Worm (Caenorhabditis elegans) whole organism, L2 larva: ENCODE measurements around the gene C34C12.9.
A peak's percentile ranks its signal among the peaks of the same experiment; 100 is the strongest.

ENCODE experiments used
- C34F6.9 ChIP-seq: fragments of 150-350 bp; optimal IDR thresholded peaks from 2 replicates; lab custom pipeline; 2014; ENCODE audit warnings: missing biosample characterization, missing genetic modification characterization
- F13H6.1 ChIP-seq: sonication (generic microtip); optimal IDR thresholded peaks from 2 replicates; lab custom pipeline; 2016; ENCODE audit warnings: missing genetic modification characterization, missing compliant biosample characterization
- R02D3.7 ChIP-seq: fragments of 150-350 bp; optimal IDR thresholded peaks from 2 replicates; lab custom pipeline; 2014; ENCODE audit warnings: missing biosample characterization, missing genetic modification characterization
- ZK546.5 ChIP-seq: sonication (generic microtip); optimal IDR thresholded peaks from 2 replicates; lab custom pipeline; 2017; ENCODE audit warnings: missing biosample characterization, missing genetic modification characterization
- alr-1 ChIP-seq: fragments of 150-350 bp; optimal IDR thresholded peaks from 2 replicates; lab custom pipeline; 2014; ENCODE audit warnings: missing biosample characterization, missing genetic modification characterization
- aly-2 ChIP-seq: fragments of 150-350 bp; optimal IDR thresholded peaks from 2 replicates; lab custom pipeline; 2014; ENCODE audit warnings: missing biosample characterization, missing genetic modification characterization
- blmp-1 ChIP-seq: sonication (generic microtip); optimal IDR thresholded peaks from 2 replicates; lab custom pipeline; 2017; ENCODE audit warnings: missing genetic modification characterization, mild to moderate bottlenecking, missing compliant biosample characterization, antibody characterized with exemption, moderate library complexity; ENCODE audit not compliant: insufficient read depth
- ceh-16 ChIP-seq: fragments of 150-350 bp; optimal IDR thresholded peaks from 2 replicates; lab custom pipeline; 2014; ENCODE audit warnings: missing biosample characterization, missing genetic modification characterization
- ceh-82 ChIP-seq: fragments of 150-350 bp; optimal IDR thresholded peaks from 2 replicates; lab custom pipeline; 2014; ENCODE audit warnings: missing biosample characterization, missing genetic modification characterization
- crh-2 ChIP-seq: sonication (generic microtip); optimal IDR thresholded peaks from 2 replicates; lab custom pipeline; 2017; ENCODE audit warnings: missing biosample characterization, missing genetic modification characterization
- egl-27 ChIP-seq: sonication (generic microtip); optimal IDR thresholded peaks from 3 replicates; lab custom pipeline; 2017; ENCODE audit warnings: missing biosample characterization, missing genetic modification reagents, missing genetic modification characterization
- fos-1 ChIP-seq: fragments of 150-350 bp; optimal IDR thresholded peaks from 2 replicates; lab custom pipeline; 2014; ENCODE audit warnings: missing biosample characterization, missing genetic modification characterization
- gmeb-1 ChIP-seq: fragments of 150-350 bp; optimal IDR thresholded peaks from 2 replicates; lab custom pipeline; 2014; ENCODE audit warnings: missing biosample characterization, missing genetic modification characterization
- lin-11 ChIP-seq: fragments of 150-350 bp; sonication (generic microtip); optimal IDR thresholded peaks from 2 replicates; lab custom pipeline; 2014; ENCODE audit warnings: missing biosample characterization, missing genetic modification characterization, inconsistent platforms, mixed read lengths
- lin-13 ChIP-seq: fragments of 150-350 bp; optimal IDR thresholded peaks from 2 replicates; lab custom pipeline; 2014; ENCODE audit warnings: missing biosample characterization, missing genetic modification reagents, missing genetic modification characterization
- mbf-1 ChIP-seq: sonication (generic microtip); optimal IDR thresholded peaks from 2 replicates; lab custom pipeline; 2017; ENCODE audit warnings: missing biosample characterization, missing genetic modification characterization
- mdl-1 ChIP-seq, 2 experiments: fragments of 150-350 bp in 1 of 2; sonication (generic microtip) in 1 of 2; optimal IDR thresholded peaks; 2 replicates each; lab custom pipeline; 2017; ENCODE audit warnings: missing biosample characterization in 2 of 2, missing genetic modification characterization in 2 of 2
- nhr-10 ChIP-seq: sonication (generic microtip); optimal IDR thresholded peaks from 2 replicates; lab custom pipeline; 2017; ENCODE audit warnings: missing biosample characterization, missing genetic modification characterization
- nhr-11 ChIP-seq: fragments of 150-350 bp; optimal IDR thresholded peaks from 2 replicates; lab custom pipeline; 2014; ENCODE audit warnings: missing biosample characterization, missing genetic modification characterization
- nhr-21 ChIP-seq: fragments of 150-350 bp; optimal IDR thresholded peaks from 2 replicates; lab custom pipeline; 2014; ENCODE audit warnings: missing biosample characterization, missing genetic modification characterization
- nhr-23 ChIP-seq: fragments of 150-350 bp; optimal IDR thresholded peaks from 2 replicates; lab custom pipeline; 2014; ENCODE audit warnings: missing biosample characterization, missing genetic modification reagents, missing genetic modification characterization
- nhr-237 ChIP-seq: fragments of 150-350 bp; optimal IDR thresholded peaks from 2 replicates; lab custom pipeline; 2014; ENCODE audit warnings: missing biosample characterization, missing genetic modification characterization
- nhr-25 ChIP-seq: fragments of 150-350 bp; sonication (generic microtip); optimal IDR thresholded peaks from 3 replicates; lab custom pipeline; 2014; ENCODE audit warnings: missing biosample characterization, missing genetic modification characterization
- nhr-6 ChIP-seq: fragments of 150-350 bp; optimal IDR thresholded peaks from 2 replicates; lab custom pipeline; 2014; ENCODE audit warnings: missing biosample characterization, missing genetic modification characterization
- nhr-77 ChIP-seq: fragments of 150-350 bp; optimal IDR thresholded peaks from 2 replicates; lab custom pipeline; 2014; ENCODE audit warnings: missing biosample characterization, missing genetic modification characterization
- peb-1 ChIP-seq: fragments of 150-350 bp; optimal IDR thresholded peaks from 2 replicates; lab custom pipeline; 2014; ENCODE audit warnings: missing biosample characterization, missing genetic modification characterization
- sem-4 ChIP-seq: fragments of 150-350 bp; optimal IDR thresholded peaks from 2 replicates; lab custom pipeline; 2014; ENCODE audit warnings: missing biosample characterization, missing genetic modification reagents, missing genetic modification characterization
- skn-1 ChIP-seq: sonication (generic microtip); optimal IDR thresholded peaks from 2 replicates; lab custom pipeline; 2017; ENCODE audit warnings: missing biosample characterization, missing genetic modification characterization
- sma-3 ChIP-seq: sonication (generic microtip); optimal IDR thresholded peaks from 2 replicates; lab custom pipeline; 2016; ENCODE audit warnings: missing genetic modification reagents, missing genetic modification characterization, missing compliant biosample characterization
- sma-9 ChIP-seq, 2 experiments: fragments of 150-350 bp in 1 of 2; sonication (generic microtip) in 1 of 2; optimal IDR thresholded peaks; 2 replicates each; lab custom pipeline; 2014 to 2016; ENCODE audit warnings: missing genetic modification characterization in 2 of 2, mild to moderate bottlenecking in 1 of 2, missing biosample characterization in 1 of 2, missing compliant biosample characterization in 1 of 2, missing genetic modification reagents in 1 of 2, moderate library complexity in 1 of 2
- snpc-4 ChIP-seq: fragments of 150-350 bp; optimal IDR thresholded peaks from 2 replicates; lab custom pipeline; 2014; ENCODE audit warnings: missing biosample characterization, missing genetic modification characterization
- unc-39 ChIP-seq: fragments of 150-350 bp; optimal IDR thresholded peaks from 2 replicates; lab custom pipeline; 2014; ENCODE audit warnings: missing biosample characterization, missing genetic modification characterization
- unc-55 ChIP-seq: fragments of 150-350 bp; sonication (generic microtip); optimal IDR thresholded peaks from 3 replicates; lab custom pipeline; 2014; ENCODE audit warnings: missing biosample characterization, missing genetic modification reagents, missing genetic modification characterization
- unc-62 ChIP-seq: fragments of 150-350 bp; optimal IDR thresholded peaks from 2 replicates; lab custom pipeline; 2014; ENCODE audit warnings: missing biosample characterization, missing genetic modification reagents, missing genetic modification characterization
- zag-1 ChIP-seq: fragments of 150-350 bp; optimal IDR thresholded peaks from 2 replicates; lab custom pipeline; 2014; ENCODE audit warnings: missing biosample characterization, missing genetic modification characterization
- ztf-1 ChIP-seq: fragments of 200-800 bp; sonication (Bioruptor generic); conservative IDR thresholded peaks from 2 replicates; pipeline ENCODE4 v1.3.6; 2022; ENCODE audit warnings: missing genetic modification characterization, missing compliant biosample characterization
- ztf-11 ChIP-seq: sonication (generic microtip); optimal IDR thresholded peaks from 2 replicates; lab custom pipeline; 2017; ENCODE audit warnings: missing biosample characterization, missing genetic modification characterization
- ztf-4 ChIP-seq: fragments of 150-350 bp; optimal IDR thresholded peaks from 2 replicates; lab custom pipeline; 2014; ENCODE audit warnings: missing biosample characterization, missing genetic modification characterization

C34C12.9 gene

DNA sequence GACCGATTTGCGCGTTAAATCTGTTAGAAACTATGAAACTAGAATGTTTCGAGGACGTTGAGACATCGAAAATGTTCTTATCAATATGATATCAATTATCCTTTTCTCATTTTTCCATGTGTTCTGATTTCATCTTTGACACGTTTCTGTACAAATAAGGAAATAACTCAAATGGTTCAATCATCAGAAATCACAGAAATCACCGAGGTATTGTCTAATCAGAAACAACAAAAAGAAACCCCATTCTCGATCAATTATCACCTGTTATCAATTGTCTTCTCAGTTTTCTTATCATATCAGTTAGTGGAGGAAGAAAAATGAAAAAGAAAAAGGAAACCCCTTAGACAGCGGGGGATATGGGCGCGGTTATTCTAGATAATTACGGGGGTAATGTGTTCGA is 40.2 kb downstream of the C34C12.9 start:
- TF ChIP-seq blmp-1 (no peak), sma-3 (GFP tag; lab: Kevin White, UChicago) (peak; percentile 41), crh-2 (tag; lab: Kevin White, UChicago) (peak; percentile 28), sem-4 (tag; lab: Kevin White, UChicago) (no peak), sma-9 (GFP tag; optimal IDR thresholded peaks at IDR 0.05; lab: Kevin White, UChicago) (peak; percentile 82), sma-9 (tag; optimal IDR thresholded peaks at IDR 0.05; lab: Kevin White, UChicago) (no peak), ztf-11 (tag; lab: Kevin White, UChicago) (no peak), gmeb-1 (tag; lab: Kevin White, UChicago) (peak; percentile 10), nhr-21 (tag; lab: Kevin White, UChicago) (peak; percentile 67), fos-1 (tag; lab: Kevin White, UChicago) (peak; percentile 73), nhr-25 (tag; lab: Kevin White, UChicago) (peak; percentile 34), egl-27 (tag; lab: Kevin White, UChicago) (peak; percentile 44), ztf-4 (tag; lab: Kevin White, UChicago) (no peak), lin-13 (GFP tag; lab: Kevin White, UChicago) (no peak)

DNA sequence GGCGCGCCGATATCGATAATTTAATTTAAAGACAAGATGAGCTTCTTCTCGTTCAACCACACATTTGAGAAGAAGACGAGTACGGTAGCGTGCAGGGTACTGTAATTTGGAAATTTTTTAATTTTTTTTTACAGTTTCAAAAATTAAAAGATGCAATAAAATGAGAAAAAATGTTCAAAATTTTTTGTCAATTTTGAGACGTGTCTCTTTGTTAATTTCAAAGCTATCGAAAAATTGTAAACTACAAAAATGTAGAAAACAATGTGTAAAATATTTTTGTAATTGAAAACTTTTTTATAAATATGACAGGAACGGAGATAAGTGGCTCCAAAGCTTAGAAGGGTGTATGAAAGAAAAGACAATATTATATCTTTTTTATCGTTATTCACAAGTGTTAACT is 43.9 kb downstream of the C34C12.9 start, which contains the start of gene K01A11.1:
TSS of gene K01A11.1 (minus strand) at position 101 of the 400 bp plus-strand sequence.
- TF ChIP-seq ztf-1 (no peak), unc-62 (GFP tag; lab: Kevin White, UChicago) (no peak), nhr-10 (no peak), ztf-4 (tag; lab: Kevin White, UChicago) (no peak), snpc-4 (tag; lab: Kevin White, UChicago) (no peak), F13H6.1 (tag; lab: Kevin White, UChicago) (no peak), alr-1 (tag; lab: Kevin White, UChicago) (no peak), crh-2 (tag; lab: Kevin White, UChicago) (no peak), peb-1 (tag; lab: Kevin White, UChicago) (no peak), skn-1 (tag; lab: Kevin White, UChicago) (no peak), ZK546.5 (tag; lab: Kevin White, UChicago) (no peak), unc-39 (tag; lab: Kevin White, UChicago) (no peak), nhr-25 (tag; lab: Kevin White, UChicago) (no peak), nhr-11 (tag; lab: Kevin White, UChicago) (no peak), nhr-23 (tag; lab: Kevin White, UChicago) (no peak), R02D3.7 (no peak), nhr-77 (tag; lab: Kevin White, UChicago) (no peak), C34F6.9 (tag; lab: Kevin White, UChicago) (no peak)

DNA sequence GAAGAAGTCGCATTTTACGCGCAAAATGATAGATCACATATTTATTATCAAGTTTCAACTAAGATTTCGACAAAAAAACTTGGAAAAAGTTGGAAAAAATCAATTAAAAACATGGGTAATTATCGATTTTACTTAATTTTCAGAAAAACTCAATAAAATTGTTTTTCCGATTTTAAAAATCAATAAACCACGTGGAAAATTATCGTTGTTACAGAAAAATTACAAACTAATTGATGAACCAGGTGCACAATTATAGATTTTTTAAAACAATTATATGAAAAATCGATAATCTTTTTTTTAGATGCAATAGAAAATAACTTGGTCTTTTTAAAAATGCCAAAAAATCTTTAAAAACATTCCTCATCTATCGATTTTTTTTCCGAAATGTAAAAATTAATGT is 44.6 kb downstream of the C34C12.9 start:
- TF ChIP-seq skn-1 (tag; lab: Kevin White, UChicago), result no peak
- no peak for TF ChIP-seq ceh-16
- TF ChIP-seq lin-13 (GFP tag; lab: Kevin White, UChicago), result no peak
- TF ChIP-seq nhr-237 (tag; lab: Kevin White, UChicago), result no peak
- TF ChIP-seq blmp-1, result no peak
- no peak for TF ChIP-seq ceh-82
- no peak for TF ChIP-seq R02D3.7
- no peak for TF ChIP-seq lin-11 (tag; lab: Kevin White, UChicago)
- no peak for TF ChIP-seq fos-1 (tag; lab: Kevin White, UChicago)
- no peak for TF ChIP-seq mdl-1 (tag; optimal IDR thresholded peaks at IDR 0.05; lab: Kevin White, UChicago)
- no peak for TF ChIP-seq nhr-21 (tag; lab: Kevin White, UChicago)
- no peak for TF ChIP-seq nhr-6
- TF ChIP-seq unc-62 (GFP tag; lab: Kevin White, UChicago), result no peak
- TF ChIP-seq F13H6.1 (tag; lab: Kevin White, UChicago), result no peak
- TF ChIP-seq aly-2 (tag; lab: Kevin White, UChicago), result no peak
- no peak for TF ChIP-seq mbf-1 (tag; lab: Kevin White, UChicago)
- TF ChIP-seq nhr-77 (tag; lab: Kevin White, UChicago), result no peak
- TF ChIP-seq unc-55 (GFP tag; lab: Kevin White, UChicago), result no peak

DNA sequence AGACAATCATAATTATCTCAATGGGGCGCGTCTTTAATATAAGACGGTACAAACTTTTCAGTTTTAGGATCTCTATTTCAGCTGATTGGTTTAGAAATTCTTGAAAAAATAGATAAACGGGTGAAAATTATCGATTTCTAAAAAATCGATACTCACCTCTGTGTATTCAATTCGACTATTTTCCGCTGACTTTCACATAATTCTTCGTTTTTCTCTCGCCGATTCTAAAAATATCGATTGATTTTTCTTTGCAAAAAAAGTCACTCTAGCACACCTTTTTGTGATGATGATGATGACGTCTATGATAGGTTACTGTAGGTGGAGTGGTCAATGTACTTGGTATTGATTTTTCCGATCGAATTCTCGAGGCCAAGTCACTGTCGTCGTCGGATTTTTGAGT is 45.6 kb downstream of the C34C12.9 start:
- TF ChIP-seq nhr-11 (tag; lab: Kevin White, UChicago) (no peak), zag-1 (tag; lab: Kevin White, UChicago) (no peak), lin-11 (tag; lab: Kevin White, UChicago) (no peak), mdl-1 (tag; optimal IDR thresholded peaks at IDR 0.05; lab: Kevin White, UChicago) (no peak), unc-62 (GFP tag; lab: Kevin White, UChicago) (no peak)
